Worm (Caenorhabditis elegans) whole organism, L4/young adult: Measurements from ENCODE around the gene hal-3.

Source experiments
- W03F9.2 ChIP-seq: fragments of 150-350 bp; optimal IDR thresholded peaks from 2 replicates; lab custom pipeline; 2014; ENCODE audit warnings: missing biosample characterization, missing genetic modification characterization
- dao-5 ChIP-seq: sonication (generic microtip); optimal IDR thresholded peaks from 2 replicates; lab custom pipeline; 2016; ENCODE audit warnings: missing genotype, missing genetic modification characterization, moderate library complexity, missing compliant biosample characterization
- him-1 ChIP-seq: sonication (generic microtip); optimal IDR thresholded peaks from 2 replicates; lab custom pipeline; 2016; ENCODE audit warnings: missing genotype, missing genetic modification reagents, missing genetic modification characterization, missing compliant biosample characterization

DNA sequence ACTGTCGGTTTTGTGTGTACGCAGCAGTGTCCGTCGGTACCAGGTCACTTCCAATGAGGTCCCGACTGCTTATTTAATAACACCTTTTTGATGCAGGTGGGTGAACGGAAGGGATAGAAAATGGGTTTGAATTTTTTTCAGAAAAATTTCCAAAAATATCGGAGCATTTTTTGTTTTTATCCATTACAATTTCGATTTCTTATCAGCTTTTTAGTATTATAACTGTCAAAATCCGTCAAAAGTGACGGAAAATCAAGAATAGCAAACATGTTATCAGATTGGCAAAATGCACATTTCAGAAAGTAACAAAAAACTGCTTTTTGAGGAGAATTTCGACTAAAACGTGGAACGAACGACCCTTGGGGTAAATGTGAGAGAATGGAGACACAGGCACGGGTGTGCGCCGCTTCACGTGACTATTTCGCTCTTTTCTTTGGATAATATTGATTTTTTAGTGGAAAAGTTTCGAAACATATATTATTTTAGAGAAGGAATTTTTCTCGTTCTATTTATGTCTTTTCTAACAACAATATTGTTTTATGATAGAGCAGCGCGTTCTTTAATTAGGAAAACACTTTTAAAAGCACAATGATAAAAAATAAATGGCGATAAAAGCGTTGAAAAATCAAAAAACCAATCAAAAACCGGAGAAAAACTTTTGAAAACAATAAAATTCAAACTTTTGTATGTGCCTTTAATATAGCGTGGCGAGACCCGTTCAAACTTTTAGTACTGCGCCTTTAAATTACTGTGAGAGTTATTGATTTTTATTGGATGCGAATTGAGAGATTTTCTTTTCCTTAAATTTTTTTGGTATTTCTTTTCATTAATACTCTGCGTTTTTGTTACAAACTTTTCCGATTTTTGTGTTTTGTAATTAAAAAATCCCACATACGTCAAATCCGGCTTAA lies 30.3 kb upstream of the hal-3 start, which contains the start of gene sqv-8:
- no peak for TF ChIP-seq dao-5
- TF ChIP-seq him-1 (tag; lab: Kevin White, UChicago), result no peak
- no peak for TF ChIP-seq W03F9.2
